Worm (Caenorhabditis elegans): Measurements from ENCODE around the gene rpl-36.
A peak's percentile ranks its signal among the peaks of the same experiment; 100 is the strongest.

The rpl-36 gene

ce11 chrIII:7216924-7217521 lies 37.0 kb downstream of the rpl-36 start (continued):
- TF ChIP-seq ztf-1 (GFP tag; conservative IDR thresholded peaks at IDR 0.05) (no peak), ceh-82 (tag; optimal IDR thresholded peaks at IDR 0.05) (no peak), sma-3 (GFP tag; optimal IDR thresholded peaks at IDR 0.05) (no peak), alr-1 (tag; optimal IDR thresholded peaks at IDR 0.05) (no peak), mab-5 (tag; optimal IDR thresholded peaks at IDR 0.05) (peak; percentile 70), ztf-4 (tag; optimal IDR thresholded peaks at IDR 0.05) (peak; percentile 24), nhr-21 (tag; optimal IDR thresholded peaks at IDR 0.05) (no peak), ztf-11 (tag; optimal IDR thresholded peaks at IDR 0.05) (no peak), dmd-4 (tag; optimal IDR thresholded peaks at IDR 0.05) (no peak), fos-1 (tag; optimal IDR thresholded peaks at IDR 0.05) (no peak), sma-9 (GFP tag; optimal IDR thresholded peaks at IDR 0.05) (peak; percentile 77), sma-9 (tag; optimal IDR thresholded peaks at IDR 0.05) (no peak), nhr-237 (tag; optimal IDR thresholded peaks at IDR 0.05) (no peak), nhr-23 (tag; optimal IDR thresholded peaks at IDR 0.05) (no peak), egl-27 (tag; optimal IDR thresholded peaks at IDR 0.05) (no peak), R02D3.7 (tag; optimal IDR thresholded peaks at IDR 0.05) (no peak), aly-2 (tag; optimal IDR thresholded peaks at IDR 0.05) (no peak), crh-2 (tag; optimal IDR thresholded peaks at IDR 0.05) (no peak)

DNA sequence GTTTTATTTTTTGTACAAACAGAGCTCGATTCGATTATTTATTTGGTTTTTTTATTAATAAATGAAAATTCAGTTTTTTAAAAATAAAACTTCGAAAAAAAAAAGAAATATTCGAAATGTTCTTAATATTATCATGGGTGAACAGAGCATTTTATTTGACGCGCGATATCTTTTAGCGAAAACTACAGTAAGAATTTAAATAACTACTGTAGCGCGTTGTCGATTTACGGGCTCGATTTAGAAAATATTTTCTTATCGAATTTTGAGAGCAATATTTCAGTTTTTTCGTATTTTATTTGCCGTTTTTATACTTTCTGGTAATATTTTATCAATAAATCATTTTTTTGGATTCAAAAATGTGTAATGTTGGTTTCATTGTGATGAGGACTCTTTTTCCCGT lies 41.1 kb downstream of the rpl-36 start:
- TF ChIP-seq lsy-2 (tag; optimal IDR thresholded peaks at IDR 0.05) (peak in 1 of 2 experiments; percentile 40), aly-2 (tag; optimal IDR thresholded peaks at IDR 0.05) (no peak)

DNA sequence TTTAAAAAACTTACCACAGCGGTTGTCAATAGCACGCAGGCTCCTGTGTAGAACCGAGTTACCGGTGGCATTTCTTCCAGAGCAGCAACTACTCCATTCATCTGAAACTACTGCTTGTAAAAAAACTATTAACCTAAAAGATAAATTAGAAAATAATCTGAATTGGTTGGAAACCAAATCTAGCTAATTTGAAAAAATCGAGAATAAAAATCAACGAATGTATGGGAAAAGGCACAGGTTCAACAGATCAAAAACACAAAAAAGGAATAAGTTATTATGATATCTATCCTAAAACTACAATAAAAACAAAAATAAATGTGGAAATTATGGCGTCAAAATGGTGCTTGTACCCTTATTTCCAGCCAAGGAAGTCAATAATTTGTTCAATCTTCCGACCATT lies 43.0 kb downstream of the rpl-36 start, which contains the start of gene der-2:
der-2 (minus strand) TSS at position 101 of the 400 bp plus-strand sequence.
- TF ChIP-seq nhr-10 (tag; optimal IDR thresholded peaks at IDR 0.05) (no peak), lin-39 (tag; optimal IDR thresholded peaks at IDR 0.05) (no peak), skn-1 (tag; optimal IDR thresholded peaks at IDR 0.05) (no peak), unc-55 (GFP tag; optimal IDR thresholded peaks at IDR 0.05) (no peak), snpc-4 (tag; optimal IDR thresholded peaks at IDR 0.05) (no peak), crh-2 (tag; optimal IDR thresholded peaks at IDR 0.05) (no peak), nhr-12 (tag; optimal IDR thresholded peaks at IDR 0.05) (no peak), elt-1 (tag; optimal IDR thresholded peaks at IDR 0.05) (no peak), gmeb-1 (tag; optimal IDR thresholded peaks at IDR 0.05) (no peak), nhr-11 (tag; optimal IDR thresholded peaks at IDR 0.05) (no peak), nhr-6 (tag; optimal IDR thresholded peaks at IDR 0.05) (no peak)

ce11 chrIII:7226607-7227006 lies 46.6 kb downstream of the rpl-36 start, which contains the start of gene hsp-75:
Gene hsp-75, minus strand, starts transcription at chrIII:7226707.
- TF ChIP-seq ama-1 (optimal IDR thresholded peaks at IDR 0.05), result no peak
- no peak for TF ChIP-seq C34F6.9 (tag; optimal IDR thresholded peaks at IDR 0.05)
- TF ChIP-seq dmd-4 (tag; optimal IDR thresholded peaks at IDR 0.05), result no peak
- no peak for TF ChIP-seq skn-1 (tag; optimal IDR thresholded peaks at IDR 0.05)

- no peak for TF ChIP-seq nhr-237 (tag; optimal IDR thresholded peaks at IDR 0.05)
- no peak for TF ChIP-seq lin-13 (GFP tag; optimal IDR thresholded peaks at IDR 0.05)
- no peak for TF ChIP-seq alr-1 (tag; optimal IDR thresholded peaks at IDR 0.05)
- TF ChIP-seq lin-11 (tag; optimal IDR thresholded peaks at IDR 0.05), result no peak
- no peak for TF ChIP-seq elt-1 (tag; optimal IDR thresholded peaks at IDR 0.05)
- TF ChIP-seq sma-3 (GFP tag; optimal IDR thresholded peaks at IDR 0.05), result no peak
- TF ChIP-seq sma-9 (GFP tag; optimal IDR thresholded peaks at IDR 0.05), result no peak
- no peak for TF ChIP-seq sma-9 (tag; optimal IDR thresholded peaks at IDR 0.05)
- no peak for TF ChIP-seq unc-55 (GFP tag; optimal IDR thresholded peaks at IDR 0.05)
Measured at ce11 chrIII:7229687-7230086, 49.6 kb downstream of the rpl-36 start, which contains the start of gene R151.8. Gene R151.8, minus strand, starts transcription at chrIII:7229787.
